Worm (Caenorhabditis elegans) whole organism, L3 larva: Measurements from ENCODE around the gene C38C3.4.

ENCODE experiments used
- aly-2 ChIP-seq: fragments of 150-350 bp; optimal IDR thresholded peaks from 2 replicates; lab custom pipeline; 2014; ENCODE audit warnings: missing biosample characterization, missing genetic modification characterization
- ama-1 ChIP-seq: fragments of 150-350 bp; optimal IDR thresholded peaks from 2 replicates; lab custom pipeline; 2018
- daf-12 ChIP-seq: fragments of 150-350 bp; optimal IDR thresholded peaks from 2 replicates; lab custom pipeline; 2014; ENCODE audit warnings: missing biosample characterization, missing genetic modification reagents, missing genetic modification characterization
- fos-1 ChIP-seq: fragments of 150-350 bp; optimal IDR thresholded peaks from 2 replicates; lab custom pipeline; 2014; ENCODE audit warnings: missing biosample characterization, missing genetic modification characterization
- nfya-1 ChIP-seq: sonication (generic microtip); optimal IDR thresholded peaks from 2 replicates; lab custom pipeline; 2017; ENCODE audit warnings: missing genetic modification characterization, mild to moderate bottlenecking, missing compliant biosample characterization, antibody characterized with exemption, moderate library complexity; ENCODE audit not compliant: insufficient read depth
- nhr-11 ChIP-seq: fragments of 150-350 bp; optimal IDR thresholded peaks from 2 replicates; lab custom pipeline; 2014; ENCODE audit warnings: missing biosample characterization, missing genetic modification characterization
- nhr-237 ChIP-seq: fragments of 150-350 bp; optimal IDR thresholded peaks from 2 replicates; lab custom pipeline; 2014; ENCODE audit warnings: missing biosample characterization, missing genetic modification characterization
- nhr-76 ChIP-seq: fragments of 150-350 bp; sonication (generic microtip); optimal IDR thresholded peaks from 5 replicates; lab custom pipeline; 2014; ENCODE audit warnings: missing biosample characterization, missing genetic modification characterization
- nhr-77 ChIP-seq: fragments of 150-350 bp; optimal IDR thresholded peaks from 2 replicates; lab custom pipeline; 2014; ENCODE audit warnings: missing biosample characterization, missing genetic modification characterization
- pqm-1 ChIP-seq: fragments of 150-350 bp; optimal IDR thresholded peaks from 2 replicates; lab custom pipeline; 2017; ENCODE audit warnings: missing biosample characterization, missing genetic modification characterization, inconsistent platforms
- snpc-4 ChIP-seq: fragments of 150-350 bp; optimal IDR thresholded peaks from 2 replicates; lab custom pipeline; 2014; ENCODE audit warnings: missing biosample characterization, missing genetic modification characterization
- unc-39 ChIP-seq: sonication (generic microtip); optimal IDR thresholded peaks from 4 replicates; lab custom pipeline; 2017; ENCODE audit warnings: missing biosample characterization, missing genetic modification characterization
- zag-1 ChIP-seq: fragments of 150-350 bp; optimal IDR thresholded peaks from 2 replicates; lab custom pipeline; 2014; ENCODE audit warnings: missing biosample characterization, missing genetic modification characterization

- TF ChIP-seq nfya-1 (tag; lab: Kevin White, UChicago) (no peak), daf-12 (tag; lab: Kevin White, UChicago) (no peak), fos-1 (tag; lab: Kevin White, UChicago) (no peak), unc-39 (tag; lab: Kevin White, UChicago) (no peak), pqm-1 (tag; lab: Kevin White, UChicago) (no peak), ama-1 (lab: Kevin White, UChicago) (no peak), nhr-11 (tag; lab: Kevin White, UChicago) (no peak), nhr-76 (tag; lab: Kevin White, UChicago) (no peak), zag-1 (tag; lab: Kevin White, UChicago) (no peak), nhr-237 (tag; lab: Kevin White, UChicago) (no peak), snpc-4 (tag; lab: Kevin White, UChicago) (no peak), aly-2 (no peak), nhr-77 (tag; lab: Kevin White, UChicago) (no peak)
Measured at ce11 chrV:1491510-1491909, 9.7 kb downstream of the C38C3.4 start, which contains the start of gene C38C3.6.
